Worm (Caenorhabditis elegans): ENCODE measurements around the gene nhr-173.

- TF ChIP-seq aly-2 (tag; optimal IDR thresholded peaks at IDR 0.05) (no peak), elt-3 (tag; optimal IDR thresholded peaks at IDR 0.05) (no peak), ztf-11 (tag; optimal IDR thresholded peaks at IDR 0.05) (no peak), ama-1 (optimal IDR thresholded peaks at IDR 0.05) (no peak), zag-1 (tag; optimal IDR thresholded peaks at IDR 0.05) (no peak), egl-27 (tag; optimal IDR thresholded peaks at IDR 0.05) (no peak)
Measured at ce11 chrX:6646387-6647061, 8.8 kb upstream of the nhr-173 start.
